Worm (Caenorhabditis elegans) whole organism, late embryonic: ENCODE results near the gene daf-37.

Experiments used
- C08G9.2 ChIP-seq: sonication (generic microtip); optimal IDR thresholded peaks from 2 replicates; lab custom pipeline; 2016; ENCODE audit warnings: mild to moderate bottlenecking, missing genetic modification characterization, moderate library complexity, missing compliant biosample characterization
- K09A11.1 ChIP-seq: sonication (generic microtip); optimal IDR thresholded peaks from 2 replicates; lab custom pipeline; 2017; ENCODE audit warnings: antibody characterized with exemption, mild to moderate bottlenecking, missing genetic modification characterization, missing compliant biosample characterization; ENCODE audit not compliant: insufficient read depth
- T23F11.4 ChIP-seq: fragments of 200-800 bp; sonication (Bioruptor generic); optimal IDR thresholded peaks from 2 replicates; lab custom pipeline; 2018; ENCODE audit warnings: mild to moderate bottlenecking, missing genetic modification characterization, missing compliant biosample characterization
- Y22D7AL.16 ChIP-seq: sonication (generic microtip); optimal IDR thresholded peaks from 2 replicates; lab custom pipeline; 2016; ENCODE audit warnings: missing genetic modification characterization, missing compliant biosample characterization
- ahr-1 ChIP-seq: sonication (generic microtip); optimal IDR thresholded peaks from 2 replicates; lab custom pipeline; 2016; ENCODE audit warnings: missing genetic modification characterization, missing compliant biosample characterization
- ceh-14 ChIP-seq: sonication (generic microtip); optimal IDR thresholded peaks from 2 replicates; lab custom pipeline; 2016; ENCODE audit warnings: missing genotype, missing genetic modification characterization, missing compliant biosample characterization
- ceh-2 ChIP-seq: sonication (generic microtip); optimal IDR thresholded peaks from 2 replicates; lab custom pipeline; 2016; ENCODE audit warnings: missing genotype, missing genetic modification characterization, missing compliant biosample characterization
- ceh-22 ChIP-seq: sonication (generic microtip); optimal IDR thresholded peaks from 2 replicates; lab custom pipeline; 2017; ENCODE audit warnings: missing biosample characterization, missing genetic modification characterization
- ceh-24 ChIP-seq: sonication (generic microtip); optimal IDR thresholded peaks from 2 replicates; lab custom pipeline; 2016; ENCODE audit warnings: mild to moderate bottlenecking, missing genetic modification characterization, missing compliant biosample characterization
- ceh-34 ChIP-seq: sonication (generic microtip); optimal IDR thresholded peaks from 2 replicates; lab custom pipeline; 2016; ENCODE audit warnings: mild to moderate bottlenecking, missing genetic modification characterization, missing compliant biosample characterization
- ceh-6 ChIP-seq: fragments of 200-800 bp; sonication (Bioruptor generic); optimal IDR thresholded peaks from 2 replicates; lab custom pipeline; 2018; ENCODE audit warnings: mild to moderate bottlenecking, missing genetic modification characterization, missing compliant biosample characterization
- ceh-9 ChIP-seq: sonication (generic microtip); optimal IDR thresholded peaks from 2 replicates; lab custom pipeline; 2016; ENCODE audit warnings: mild to moderate bottlenecking, missing genetic modification characterization, inconsistent platforms, missing compliant biosample characterization
- dmd-4 ChIP-seq: sonication (generic microtip); optimal IDR thresholded peaks from 2 replicates; lab custom pipeline; 2016; ENCODE audit warnings: borderline replicate concordance, missing genetic modification characterization, missing compliant biosample characterization
- dve-1 ChIP-seq: sonication (generic microtip); optimal IDR thresholded peaks from 2 replicates; lab custom pipeline; 2017; ENCODE audit warnings: antibody characterized with exemption, mild to moderate bottlenecking, missing genetic modification characterization, missing compliant biosample characterization
- elt-2 ChIP-seq: sonication (generic microtip); optimal IDR thresholded peaks from 2 replicates; lab custom pipeline; 2016; ENCODE audit warnings: missing genetic modification reagents, missing genetic modification characterization, missing compliant biosample characterization
- hlh-13 ChIP-seq: fragments of 200-800 bp; sonication (Bioruptor generic); optimal IDR thresholded peaks from 2 replicates; lab custom pipeline; 2018; ENCODE audit warnings: mild to moderate bottlenecking, missing genetic modification characterization, missing compliant biosample characterization
- hlh-6 ChIP-seq: sonication (generic microtip); optimal IDR thresholded peaks from 2 replicates; lab custom pipeline; 2016; ENCODE audit warnings: missing genotype, missing genetic modification characterization, missing compliant biosample characterization
- nfya-1 ChIP-seq: sonication (generic microtip); optimal IDR thresholded peaks from 2 replicates; lab custom pipeline; 2017; ENCODE audit warnings: missing genetic modification characterization, mild to moderate bottlenecking, missing compliant biosample characterization, antibody characterized with exemption, moderate library complexity
- odd-2 ChIP-seq: sonication (generic microtip); optimal IDR thresholded peaks from 2 replicates; lab custom pipeline; 2017; ENCODE audit warnings: antibody characterized with exemption, mild to moderate bottlenecking, missing genetic modification characterization, missing compliant biosample characterization
- pag-3 ChIP-seq: sonication (generic microtip); optimal IDR thresholded peaks from 2 replicates; lab custom pipeline; 2016; ENCODE audit warnings: missing compliant biosample characterization, missing genetic modification characterization, borderline replicate concordance
- pax-1 ChIP-seq: fragments of 150-350 bp; optimal IDR thresholded peaks from 2 replicates; lab custom pipeline; 2014; ENCODE audit warnings: missing biosample characterization, missing genetic modification characterization
- pha-2 ChIP-seq: sonication (generic microtip); optimal IDR thresholded peaks from 2 replicates; lab custom pipeline; 2017; ENCODE audit warnings: mild to moderate bottlenecking, missing genetic modification characterization, missing compliant biosample characterization
- pha-4 ChIP-seq: fragments of 150-350 bp; optimal IDR thresholded peaks from 2 replicates; lab custom pipeline; 2018; ENCODE audit warnings: missing biosample characterization, missing genetic modification reagents, missing genetic modification characterization
- pros-1 ChIP-seq: fragments of 150-350 bp; optimal IDR thresholded peaks from 2 replicates; lab custom pipeline; 2014; ENCODE audit warnings: missing biosample characterization, missing genetic modification reagents, missing genetic modification characterization
- ref-2 ChIP-seq: sonication (generic microtip); optimal IDR thresholded peaks from 2 replicates; lab custom pipeline; 2016; ENCODE audit warnings: missing genetic modification characterization, missing compliant biosample characterization
- rnt-1 ChIP-seq: sonication (generic microtip); optimal IDR thresholded peaks from 2 replicates; lab custom pipeline; 2016; ENCODE audit warnings: missing genetic modification characterization, missing compliant biosample characterization
- sox-2 ChIP-seq: fragments of 200-800 bp; sonication (Bioruptor generic); IDR thresholded peaks from 2 replicates; pipeline ENCODE4 v1.3.6; 2022; ENCODE audit warnings: missing genetic modification reagents, missing genetic modification characterization, missing compliant biosample characterization
- tbx-2 ChIP-seq: sonication (generic microtip); optimal IDR thresholded peaks from 2 replicates; lab custom pipeline; 2016; ENCODE audit warnings: missing genetic modification characterization, missing compliant biosample characterization
- tbx-7 ChIP-seq: sonication (generic microtip); optimal IDR thresholded peaks from 2 replicates; lab custom pipeline; 2016; ENCODE audit warnings: missing genotype, missing genetic modification characterization, missing compliant biosample characterization
- unc-3 ChIP-seq, 2 experiments: fragments of 200-800 bp in 1 of 2; sonication (Bioruptor generic) in 1 of 2; sonication (generic microtip) in 1 of 2; conservative IDR thresholded peaks in 1 of 2; optimal IDR thresholded peaks in 1 of 2; 2 replicates each; pipeline versions ENCODE4 v1.3.6 to Lab custom; 2016 to 2022; ENCODE audit warnings: missing compliant biosample characterization in 2 of 2, missing genetic modification characterization in 2 of 2, missing genetic modification reagents in 1 of 2
- unc-42 ChIP-seq: sonication (generic microtip); optimal IDR thresholded peaks from 2 replicates; lab custom pipeline; 2016; ENCODE audit warnings: missing genotype, missing genetic modification characterization, missing compliant biosample characterization
- unc-55 ChIP-seq: sonication (generic microtip); optimal IDR thresholded peaks from 2 replicates; lab custom pipeline; 2017; ENCODE audit warnings: missing biosample characterization, missing genetic modification reagents, missing genetic modification characterization
- unc-86 ChIP-seq: sonication (generic microtip); optimal IDR thresholded peaks from 2 replicates; lab custom pipeline; 2016; ENCODE audit warnings: missing genetic modification characterization, missing compliant biosample characterization
- zip-5 ChIP-seq: sonication (generic microtip); optimal IDR thresholded peaks from 2 replicates; lab custom pipeline; 2016; ENCODE audit warnings: missing genetic modification characterization, missing compliant biosample characterization

Gene daf-37

DNA sequence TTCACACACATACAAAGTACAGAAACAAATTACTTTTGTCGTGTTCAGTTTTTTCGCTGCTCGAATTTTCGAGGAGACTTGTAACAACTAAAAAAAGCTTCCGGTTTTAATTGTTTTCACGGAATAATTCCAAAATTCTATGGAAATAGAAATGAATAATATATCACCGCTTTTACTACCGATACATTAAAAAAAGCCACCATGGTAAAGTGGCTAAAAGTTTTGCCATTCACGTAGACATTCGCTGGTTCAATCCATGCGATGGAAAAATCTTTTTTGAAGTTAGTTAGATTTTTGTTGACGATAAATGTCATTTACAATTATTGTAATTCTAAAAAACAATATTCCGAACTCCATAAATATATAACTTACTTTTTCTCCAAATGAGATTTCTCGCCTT lies 39.3 kb downstream of the daf-37 start:
- TF ChIP-seq unc-42 (tag; lab: Kevin White, UChicago) (no peak), nfya-1 (tag; lab: Kevin White, UChicago) (no peak), tbx-2 (tag; lab: Kevin White, UChicago) (no peak), ref-2 (tag; lab: Kevin White, UChicago) (no peak), elt-2 (tag; lab: Kevin White, UChicago) (no peak), hlh-13 (no peak), unc-86 (tag; lab: Kevin White, UChicago) (no peak), pax-1 (tag; lab: Kevin White, UChicago) (no peak), ahr-1 (tag; lab: Kevin White, UChicago) (no peak), C08G9.2 (tag; lab: Kevin White, UChicago) (no peak), ceh-6 (GFP tag; lab: Kevin White, UChicago) (no peak), K09A11.1 (tag; lab: Kevin White, UChicago) (no peak), T23F11.4 (GFP tag; lab: Kevin White, UChicago) (no peak), unc-55 (GFP tag; lab: Kevin White, UChicago) (no peak)

DNA sequence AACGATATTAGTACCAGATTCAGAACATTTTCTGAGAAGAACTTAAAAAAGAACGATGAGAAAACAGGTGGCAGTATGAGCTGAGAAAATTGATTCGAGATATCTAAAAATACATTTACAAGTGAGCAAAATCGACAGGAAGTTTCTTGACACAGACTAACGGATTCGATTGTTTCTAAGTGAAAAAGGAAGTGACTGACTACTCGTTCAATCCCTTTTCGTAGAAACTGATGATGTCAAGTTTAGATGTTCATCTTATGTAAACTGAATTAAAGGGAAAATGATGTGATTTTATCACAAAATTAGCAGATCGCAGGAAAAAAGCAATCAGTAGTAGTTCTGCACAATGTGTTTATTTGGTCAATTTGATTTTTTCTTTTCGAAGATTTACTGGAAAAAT lies 42.9 kb downstream of the daf-37 start:
- TF ChIP-seq unc-42 (tag; lab: Kevin White, UChicago) (peak; percentile 0), rnt-1 (tag; lab: Kevin White, UChicago) (no peak)

DNA sequence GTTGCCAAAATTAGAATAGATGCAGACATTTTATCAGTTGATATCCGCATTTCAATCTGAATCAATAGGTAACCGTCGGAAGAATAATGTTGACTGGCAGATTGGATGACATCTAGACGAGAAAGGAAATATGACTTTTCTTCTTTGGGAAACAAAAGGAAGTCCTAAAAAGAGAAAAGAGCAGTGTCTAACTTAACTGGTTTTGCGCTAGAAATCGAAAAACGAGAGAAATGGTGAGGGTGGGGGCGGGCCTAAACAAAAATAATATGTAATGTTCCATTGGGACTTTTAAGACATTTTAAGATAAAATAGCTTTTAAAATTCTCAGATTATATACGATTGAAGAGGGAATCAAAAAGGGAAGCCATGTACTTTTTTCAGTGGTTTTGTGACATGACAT lies 47.0 kb downstream of the daf-37 start, which contains the start of gene exp-1:
Gene exp-1, minus strand, starts transcription at position 101 of the 400 bp plus-strand sequence.
- TF ChIP-seq rnt-1 (tag; lab: Kevin White, UChicago) = no peak
- no peak for TF ChIP-seq zip-5 (tag; lab: Kevin White, UChicago)
- TF ChIP-seq sox-2 (GFP tag; lab: Robert Waterston, UW) = no peak
- TF ChIP-seq unc-86 (tag; lab: Kevin White, UChicago) = no peak
- no peak for TF ChIP-seq ceh-34 (tag; lab: Kevin White, UChicago)
- no peak for TF ChIP-seq ceh-9 (tag; lab: Kevin White, UChicago)
- no peak for TF ChIP-seq odd-2 (tag; lab: Kevin White, UChicago)
- TF ChIP-seq pax-1 (tag; lab: Kevin White, UChicago) = no peak
- TF ChIP-seq ceh-14 (tag; lab: Kevin White, UChicago) = no peak
- TF ChIP-seq ceh-22 (tag; lab: Kevin White, UChicago) = no peak
- TF ChIP-seq unc-3 (GFP tag; conservative IDR thresholded peaks at IDR 0.05; lab: Robert Waterston, UW) = no peak
- TF ChIP-seq unc-3 (tag; optimal IDR thresholded peaks at IDR 0.05; lab: Kevin White, UChicago) = no peak
- TF ChIP-seq pha-2 (tag; lab: Kevin White, UChicago) = no peak
- no peak for TF ChIP-seq Y22D7AL.16 (tag; lab: Kevin White, UChicago)

DNA sequence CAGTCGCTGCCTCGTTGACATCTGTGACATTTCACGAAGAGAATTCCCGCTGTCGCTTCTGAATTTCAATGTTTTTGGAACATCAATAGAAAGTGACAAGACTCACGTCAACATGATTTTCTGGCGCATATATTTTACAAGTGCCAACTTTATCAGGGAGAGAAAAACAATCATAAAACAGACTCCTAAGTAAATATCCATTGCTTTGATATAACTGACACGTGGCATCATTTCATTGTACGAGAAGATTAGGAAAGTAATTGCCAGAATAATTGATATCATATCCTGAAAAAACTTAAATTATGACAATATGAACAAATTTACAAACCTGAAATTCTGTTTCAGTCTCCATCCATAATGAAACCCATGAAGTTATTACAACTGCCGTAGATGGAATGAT lies 49.9 kb downstream of the daf-37 start:
- no peak for TF ChIP-seq pag-3 (tag; lab: Kevin White, UChicago)
- no peak for TF ChIP-seq pros-1
- TF ChIP-seq dve-1 (tag; lab: Kevin White, UChicago) = no peak
- TF ChIP-seq ceh-14 (tag; lab: Kevin White, UChicago) = no peak
- TF ChIP-seq K09A11.1 (tag; lab: Kevin White, UChicago) = no peak
- TF ChIP-seq ceh-24 (tag; lab: Kevin White, UChicago) = no peak
- no peak for TF ChIP-seq elt-2 (tag; lab: Kevin White, UChicago)
- TF ChIP-seq tbx-7 (tag; lab: Kevin White, UChicago) = no peak
- TF ChIP-seq dmd-4 (tag; lab: Kevin White, UChicago) = no peak
- TF ChIP-seq unc-86 (tag; lab: Kevin White, UChicago) = no peak
- no peak for TF ChIP-seq rnt-1 (tag; lab: Kevin White, UChicago)
- TF ChIP-seq pha-2 (tag; lab: Kevin White, UChicago) = no peak
- TF ChIP-seq Y22D7AL.16 (tag; lab: Kevin White, UChicago) = no peak
- TF ChIP-seq ref-2 (tag; lab: Kevin White, UChicago) = no peak
- TF ChIP-seq ceh-2 = no peak
- no peak for TF ChIP-seq hlh-6
- no peak for TF ChIP-seq pha-4 (tag; lab: Kevin White, UChicago)
- TF ChIP-seq ahr-1 (tag; lab: Kevin White, UChicago) = no peak
